Fruit fly (Drosophila melanogaster) S2 (cell line): Measurements from ENCODE around the gene RpL28.
A peak's percentile ranks its signal among the peaks of the same experiment; 100 is the strongest.

Experiments
- CG8478 ChIP-seq: fragments of >200 bp; optimal IDR thresholded peaks from 2 replicates; lab custom pipeline; 2018
- CTCF ChIP-seq, 2 experiments: fragments of >200 bp; optimal IDR thresholded peaks; 2 replicates each; lab custom pipeline; 2018

Gene RpL28

DNA sequence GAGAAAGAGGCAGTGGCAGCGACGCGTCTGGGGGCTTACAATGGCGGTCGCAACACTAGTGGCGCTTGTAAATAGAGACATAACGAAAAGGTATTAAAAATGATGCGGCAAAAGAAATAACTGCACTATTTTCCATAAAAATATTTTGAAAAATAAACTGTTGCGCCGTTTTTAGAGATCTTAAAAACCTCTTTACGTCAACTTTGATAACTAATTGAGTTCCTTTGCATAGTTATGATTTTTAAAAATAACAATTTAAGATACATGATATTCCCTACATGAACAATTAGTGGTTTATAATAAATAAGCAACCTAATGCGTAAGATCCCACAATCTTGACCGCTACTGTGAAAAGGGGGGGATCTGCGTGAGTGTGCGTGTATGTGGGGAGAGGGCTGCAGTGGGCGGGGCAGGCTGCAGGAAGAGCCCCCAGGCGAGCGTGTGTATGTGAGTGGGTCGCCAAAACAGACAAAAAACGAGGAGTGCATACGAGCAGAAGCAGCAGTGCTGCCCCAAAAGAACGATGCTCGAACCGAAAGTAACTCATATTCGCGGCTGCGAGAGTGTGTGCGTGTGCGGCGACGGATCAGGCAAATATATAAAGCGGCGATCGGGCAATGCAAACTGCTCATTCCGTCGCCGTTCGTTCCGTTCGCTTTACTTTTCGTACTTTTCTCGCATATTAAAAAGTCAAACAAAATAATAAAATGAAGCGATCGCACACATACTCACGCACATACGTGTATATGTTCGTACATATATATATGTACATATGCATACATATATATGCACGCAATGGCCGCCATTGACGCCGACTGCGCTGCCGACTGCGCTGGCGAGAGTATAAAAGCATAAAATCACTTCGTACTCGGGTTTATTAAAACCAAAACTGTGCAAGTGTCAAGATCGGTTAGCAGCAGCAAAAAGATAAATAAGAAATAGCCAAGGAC lies 26.2 kb upstream of the RpL28 start:
- TF ChIP-seq CG8478 (lab: Kevin White, UChicago) (no peak), CTCF (optimal IDR thresholded peaks at IDR 0.05; lab: Kevin White, UChicago) (no peak)

DNA sequence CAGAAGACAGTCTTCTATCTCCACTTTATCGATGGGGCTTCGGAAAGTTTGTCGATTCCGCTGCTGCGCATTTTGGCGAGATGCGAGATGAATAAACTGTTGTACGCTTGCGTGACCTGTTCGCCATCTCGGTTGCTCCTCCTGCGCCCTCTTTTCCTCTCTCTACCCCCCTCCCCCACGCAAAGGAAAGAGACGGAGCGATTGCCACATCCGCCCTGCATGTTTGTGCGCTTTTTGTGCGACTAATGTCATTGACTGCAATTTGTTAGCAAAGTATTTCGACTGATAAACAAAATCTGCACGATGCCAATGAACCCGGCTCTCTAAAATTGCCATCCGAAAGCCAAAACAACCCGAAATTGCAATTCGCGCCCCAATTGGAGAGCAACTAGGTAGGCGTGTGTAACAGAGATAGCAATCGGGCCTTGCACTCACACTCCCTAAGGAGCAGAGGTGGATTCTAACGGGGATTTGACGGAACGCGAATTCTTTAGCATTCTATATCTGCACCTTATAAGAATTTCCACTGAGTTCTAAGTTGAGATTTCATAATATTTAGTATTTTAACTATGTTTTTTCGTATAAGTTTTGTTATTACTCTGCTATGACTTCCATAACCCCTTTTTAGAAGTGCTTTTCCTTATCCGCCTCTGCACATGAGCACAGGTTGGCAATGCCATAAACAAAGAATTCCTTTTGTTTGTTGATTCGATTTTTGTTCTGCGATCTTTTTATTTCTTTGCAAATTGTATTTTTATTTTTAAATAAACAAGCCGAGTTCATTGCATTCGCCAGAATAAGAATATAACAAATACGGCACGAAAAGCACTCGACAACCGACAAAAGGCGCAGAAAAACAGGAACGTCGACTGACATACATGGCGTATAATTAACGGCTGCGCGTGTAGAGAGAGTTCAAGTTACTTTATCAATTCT lies 24.6 kb upstream of the RpL28 start, which contains the start of gene CG43389:
Gene CG43389, plus strand, starts transcription at position 886 of the 936 bp plus-strand sequence.
- no peak for TF ChIP-seq CTCF (optimal IDR thresholded peaks at IDR 0.05; lab: Kevin White, UChicago)
- no peak for TF ChIP-seq CG8478 (lab: Kevin White, UChicago)

DNA sequence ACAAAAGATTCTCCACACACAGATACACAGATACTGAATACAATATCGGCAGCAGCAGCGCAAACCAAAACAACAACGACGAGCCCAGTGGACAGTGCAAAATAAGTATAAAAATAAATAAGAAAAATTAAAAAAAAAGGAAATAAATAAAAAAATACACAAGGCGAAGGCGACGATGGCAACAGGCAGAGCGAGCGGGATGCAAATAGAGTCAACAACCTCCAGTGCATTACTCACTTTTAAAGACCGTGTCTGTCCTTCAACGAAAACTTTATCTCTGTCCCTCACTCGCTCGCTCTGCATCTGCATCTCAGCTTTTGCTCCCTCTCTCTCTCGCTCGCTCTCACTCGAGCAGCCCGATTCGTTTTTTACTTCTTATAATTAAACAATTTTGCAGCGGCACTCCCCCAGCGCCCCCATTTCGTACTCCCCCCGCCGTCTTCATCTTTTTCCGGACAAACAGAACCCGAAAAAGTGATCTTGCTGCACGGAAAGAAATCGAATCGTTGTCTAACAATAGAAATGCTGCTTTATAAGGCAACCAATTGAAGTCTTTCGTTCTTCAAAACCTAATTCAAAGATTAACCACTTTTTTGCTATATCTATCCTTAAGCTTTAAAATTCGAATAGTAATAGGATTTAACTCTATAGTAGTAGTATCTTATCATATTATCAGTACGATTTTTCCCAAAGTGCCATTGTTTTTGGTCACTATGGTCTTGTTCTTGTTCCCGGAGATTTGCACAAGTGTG lies 23.8 kb upstream of the RpL28 start:
- TF ChIP-seq CG8478 (lab: Kevin White, UChicago), result no peak
- no peak for TF ChIP-seq CTCF (optimal IDR thresholded peaks at IDR 0.05; lab: Kevin White, UChicago)

DNA sequence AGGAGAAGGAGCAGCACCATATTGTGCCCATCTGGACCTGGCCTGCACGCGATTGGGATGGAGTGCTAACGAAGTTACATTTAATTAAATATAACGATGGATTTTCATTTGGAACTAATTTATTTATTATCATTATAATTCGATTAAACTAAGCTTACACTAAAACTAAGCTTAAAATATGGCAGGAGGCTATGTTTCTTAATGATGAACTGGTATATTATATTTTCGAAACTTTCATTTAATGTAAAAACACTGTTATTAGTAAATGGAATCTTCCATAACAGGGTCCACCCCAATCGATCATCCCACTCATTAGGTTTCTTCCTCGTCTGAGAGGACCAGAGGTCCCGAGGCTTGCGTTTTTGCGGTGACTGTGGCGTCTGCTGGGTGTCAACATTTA lies 22.4 kb upstream of the RpL28 start:
- no peak for TF ChIP-seq CG8478 (lab: Kevin White, UChicago)
- no peak for TF ChIP-seq CTCF (optimal IDR thresholded peaks at IDR 0.05; lab: Kevin White, UChicago)

DNA sequence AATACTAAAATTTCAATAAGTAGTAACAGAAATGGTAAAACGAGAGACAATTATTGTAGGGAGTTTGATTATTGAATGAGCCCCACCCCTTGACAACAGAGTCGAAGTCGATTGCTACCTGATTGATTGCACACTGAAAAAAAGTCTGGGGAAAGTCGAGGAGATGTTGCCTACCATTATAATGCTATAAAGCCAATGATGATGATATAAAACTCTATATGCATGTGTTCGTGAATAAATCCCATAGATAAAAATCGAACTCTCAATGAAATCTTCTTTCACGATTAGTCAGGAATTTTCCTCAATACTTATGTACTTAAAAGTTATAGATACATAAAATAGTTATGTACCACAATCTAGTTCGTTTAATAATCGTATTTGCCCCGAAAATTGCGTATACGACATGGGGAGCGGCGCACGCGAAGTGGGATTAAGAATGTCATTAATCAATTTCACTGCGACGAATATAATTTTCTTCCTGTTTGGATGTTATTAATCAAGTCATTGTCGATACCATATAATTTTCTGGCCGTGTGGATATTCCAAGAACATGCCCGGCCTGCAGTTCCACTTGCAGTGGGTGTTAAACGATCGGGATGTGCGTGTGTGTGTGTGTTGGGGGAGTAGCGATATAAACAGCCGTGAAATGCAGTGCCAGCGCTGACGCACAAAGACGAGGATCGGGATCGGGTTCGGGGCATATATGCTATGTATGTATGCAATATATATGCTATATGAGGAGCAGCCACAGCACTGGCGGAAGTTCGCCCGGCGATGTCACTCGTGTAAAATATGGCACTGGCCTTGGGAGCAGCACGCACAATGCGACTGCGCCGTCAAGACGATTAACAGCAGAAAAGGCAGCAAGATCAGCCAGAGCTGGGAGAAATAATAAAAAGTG lies 21.7 kb upstream of the RpL28 start, which contains the start of gene CG12078:
Gene CG12078, minus strand, starts transcription at position 51 of the 901 bp plus-strand sequence.
- TF ChIP-seq CTCF (optimal IDR thresholded peaks at IDR 0.05; lab: Kevin White, UChicago) (no peak), CG8478 (lab: Kevin White, UChicago) (no peak)

DNA sequence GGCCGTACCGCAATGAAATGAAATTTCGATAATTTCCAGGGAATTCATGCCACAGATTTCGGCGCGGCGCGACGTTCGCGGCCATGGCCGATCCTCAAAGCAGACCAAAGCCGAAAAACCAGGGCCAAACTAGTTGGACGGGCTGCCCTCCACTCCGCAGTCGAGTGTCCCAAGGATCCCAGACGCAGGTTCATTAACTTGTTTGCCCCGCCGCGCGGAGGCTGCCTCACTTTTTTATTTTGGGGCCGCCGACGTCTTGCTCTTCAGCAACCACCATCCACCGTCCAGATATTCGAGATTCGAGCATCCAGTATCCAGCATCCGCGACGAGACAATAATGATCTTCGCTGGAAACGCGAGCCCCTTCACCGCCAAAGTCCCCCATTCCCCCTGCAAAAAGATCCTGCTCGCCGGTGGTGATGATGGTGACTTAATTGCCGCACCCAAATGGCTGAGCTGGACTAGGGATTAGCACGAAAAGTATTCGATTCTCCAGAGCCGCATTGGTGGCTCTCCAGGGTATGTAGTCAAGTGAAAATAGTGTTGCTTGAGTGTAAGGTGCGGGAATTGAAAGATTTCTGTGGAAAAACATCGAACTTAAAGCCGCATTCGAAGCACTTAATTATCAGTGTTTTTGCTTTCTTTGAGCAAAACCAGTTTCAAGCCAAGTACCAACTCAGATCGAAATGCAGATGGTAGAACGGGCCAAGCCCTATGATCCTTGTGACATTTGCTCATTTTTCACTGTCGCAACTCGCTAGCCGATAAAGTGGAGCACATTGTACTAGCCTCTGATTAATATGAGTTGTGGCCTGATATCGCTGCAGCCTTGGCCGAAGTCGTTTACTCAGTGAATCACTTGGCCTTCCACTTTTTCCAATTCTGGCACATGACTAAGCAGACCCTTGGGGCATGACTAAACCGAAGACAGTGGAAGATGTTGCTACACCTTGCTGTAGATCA lies 19.6 kb upstream of the RpL28 start:
- TF ChIP-seq CG8478 (lab: Kevin White, UChicago), result no peak
- TF ChIP-seq CTCF (optimal IDR thresholded peaks at IDR 0.05; lab: Kevin White, UChicago), result no peak

DNA sequence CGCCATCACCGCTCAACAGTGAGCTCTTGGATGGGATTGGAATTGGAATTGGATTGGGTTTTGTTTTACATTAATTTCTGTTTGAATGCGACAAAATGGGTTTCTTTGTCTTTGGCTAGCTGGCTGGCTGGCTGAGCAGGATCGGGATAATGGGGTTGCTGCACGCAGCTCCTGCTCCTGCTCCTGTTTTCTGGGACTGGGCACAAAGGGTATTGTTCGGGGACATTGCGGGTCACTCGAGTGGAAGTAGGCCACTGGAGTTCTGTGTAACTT lies 18.5 kb upstream of the RpL28 start:
- TF ChIP-seq CTCF (optimal IDR thresholded peaks at IDR 0.05; lab: Kevin White, UChicago) (no peak), CG8478 (lab: Kevin White, UChicago) (no peak)

DNA sequence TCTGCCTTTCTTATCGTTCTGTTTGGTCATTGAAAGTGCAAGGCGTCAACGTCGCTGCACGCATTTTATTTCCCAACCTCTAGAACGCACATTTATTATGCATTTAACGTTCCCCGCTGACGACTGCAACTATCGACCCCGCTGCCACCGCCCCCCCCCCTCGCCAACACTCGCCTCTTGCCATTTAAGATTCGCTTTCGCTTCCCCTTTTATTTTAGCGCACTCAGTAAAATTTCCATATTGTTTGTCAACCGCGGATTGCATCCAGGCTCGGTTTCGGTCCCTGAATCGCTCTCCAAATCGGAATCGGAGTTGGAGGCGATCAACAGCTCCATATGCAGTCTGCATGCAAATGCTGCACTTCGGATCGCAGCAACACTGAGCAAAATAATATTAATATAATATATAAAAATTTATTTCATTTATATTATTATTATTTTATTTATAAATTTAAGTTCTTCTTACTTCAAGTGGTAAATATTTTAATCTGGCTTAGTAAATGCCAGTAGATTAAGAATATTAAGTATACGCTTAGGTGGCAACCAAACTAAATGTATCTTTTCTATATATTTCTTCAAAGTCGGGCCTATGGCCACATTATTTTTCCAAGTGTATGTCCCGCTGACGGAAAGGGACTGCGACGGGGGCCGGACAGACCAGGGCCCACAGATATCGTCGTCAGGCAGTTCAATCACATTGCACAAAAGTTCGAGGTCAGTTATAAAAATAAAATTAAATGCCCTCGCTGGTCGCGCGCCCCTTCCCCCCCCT lies 18.0 kb upstream of the RpL28 start:
- no peak for TF ChIP-seq CG8478 (lab: Kevin White, UChicago)

DNA sequence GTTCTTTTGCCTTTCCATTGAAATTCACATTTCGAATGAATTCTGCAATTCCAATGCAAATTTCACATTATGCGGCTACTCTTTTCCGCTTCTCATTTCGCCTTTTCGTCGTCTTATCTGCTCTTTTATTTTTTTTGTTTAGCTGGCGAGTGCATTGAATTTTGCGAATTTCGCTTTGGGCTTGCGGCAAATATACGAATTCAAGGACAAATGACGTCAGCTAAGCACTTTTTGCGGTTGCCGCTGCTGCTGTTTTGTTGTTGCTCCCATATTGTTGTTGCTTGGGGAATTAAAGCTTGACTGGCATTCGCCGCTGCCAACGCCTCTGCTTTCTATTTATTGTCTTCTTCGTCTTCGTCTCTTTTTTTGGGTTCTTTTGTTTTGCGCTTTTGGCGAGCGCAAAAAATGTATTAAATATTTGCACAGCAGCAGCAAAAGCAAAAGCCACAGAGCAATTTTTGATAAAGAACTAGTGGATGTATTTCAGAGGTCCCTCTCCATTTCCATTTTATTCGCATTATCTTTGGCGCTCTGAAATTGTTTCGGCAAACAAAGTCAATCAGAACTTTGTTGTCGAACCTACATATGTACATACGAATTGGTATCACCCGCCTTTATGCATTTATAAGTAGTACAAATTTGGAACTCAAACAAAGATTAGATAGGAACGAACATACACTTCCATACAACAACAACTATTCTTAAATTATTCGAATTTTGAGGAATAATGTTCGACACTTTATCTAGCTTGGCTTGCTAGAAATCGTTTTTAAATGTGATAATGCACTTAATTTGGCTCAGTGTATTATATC lies 17.2 kb upstream of the RpL28 start:
- no peak for TF ChIP-seq CG8478 (lab: Kevin White, UChicago)
- no peak for TF ChIP-seq CTCF (optimal IDR thresholded peaks at IDR 0.05; lab: Kevin White, UChicago)

DNA sequence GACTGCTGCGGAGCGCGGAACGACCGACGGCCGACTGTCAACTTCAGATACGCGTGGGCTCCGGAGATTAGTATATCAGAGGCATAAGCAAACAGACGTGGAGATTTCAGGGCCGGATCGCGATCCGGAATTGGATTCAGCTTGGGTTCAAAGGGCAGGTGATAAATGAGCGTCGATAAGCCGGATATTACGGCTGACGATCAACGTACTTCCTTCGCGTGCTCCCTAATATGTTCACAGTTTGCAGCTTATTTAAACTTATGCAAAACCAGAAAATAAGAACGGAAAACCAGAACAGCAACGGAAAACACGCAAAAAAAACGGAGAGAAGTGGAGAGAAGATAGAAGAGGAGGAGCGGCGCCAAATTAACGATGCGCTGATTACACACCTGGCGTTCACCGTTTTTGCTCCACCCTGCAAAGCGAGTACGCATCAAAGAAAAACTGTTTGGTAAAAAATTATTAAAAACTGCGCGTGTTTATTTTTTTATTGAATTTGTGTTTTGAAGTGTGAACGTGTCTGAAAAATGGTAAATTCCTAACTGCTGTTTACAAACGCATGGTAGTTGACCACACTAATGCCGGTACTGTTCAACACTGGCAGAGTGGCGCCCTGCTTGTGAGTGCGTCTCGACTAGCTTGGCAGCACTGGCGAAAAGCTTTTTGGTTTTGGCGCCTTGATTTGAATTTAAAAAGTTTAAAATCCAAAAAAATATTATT lies 16.4 kb upstream of the RpL28 start, which contains the start of gene CG17746:
Gene CG17746, minus strand, starts transcription at position 546 of the 720 bp plus-strand sequence.
- no peak for TF ChIP-seq CG8478 (lab: Kevin White, UChicago)
- peak; percentile 40 to 65 for TF ChIP-seq CTCF (optimal IDR thresholded peaks at IDR 0.05; lab: Kevin White, UChicago)
